Fruit fly (Drosophila melanogaster): Measurements from ENCODE around the gene CG15369.

Gene CG15369

dm6 chrX:9255964-9256520, 39.4 kb downstream of the CG15369 start, which contains the start of gene ric8a (continued):
- TF ChIP-seq CG7839 (tag; optimal IDR thresholded peaks at IDR 0.05) (no peak), hth (optimal IDR thresholded peaks at IDR 0.05) (no peak), odd (GFP tag; optimal IDR thresholded peaks at IDR 0.05) (no peak), CG10366 (GFP tag; IDR thresholded peaks at IDR 0.05) (no peak), pita (GFP tag; optimal IDR thresholded peaks at IDR 0.05) (no peak), peb (GFP tag; IDR thresholded peaks at IDR 0.05) (no peak), Trl (optimal IDR thresholded peaks at IDR 0.05) (no peak), Trl (GFP tag; optimal IDR thresholded peaks at IDR 0.05) (no peak), CG4360 (GFP tag; IDR thresholded peaks at IDR 0.05) (no peak), Awh (GFP tag; IDR thresholded peaks at IDR 0.05) (no peak), CG1832 (GFP tag; optimal IDR thresholded peaks at IDR 0.05) (no peak), Lim3 (GFP tag; IDR thresholded peaks at IDR 0.05) (no peak), en (GFP tag; optimal IDR thresholded peaks at IDR 0.05) (no peak), Gsc (GFP tag; IDR thresholded peaks at IDR 0.05) (no peak), CG15696 (tag; optimal IDR thresholded peaks at IDR 0.05) (no peak), pfk (GFP tag; optimal IDR thresholded peaks at IDR 0.05) (no peak), CG33213 (GFP tag; optimal IDR thresholded peaks at IDR 0.05) (no peak), CG10274 (GFP tag; optimal IDR thresholded peaks at IDR 0.05) (no peak), Blimp-1 (GFP tag; optimal IDR thresholded peaks at IDR 0.05) (no peak), CG2202 (tag; optimal IDR thresholded peaks at IDR 0.05) (no peak), Bteb2 (GFP tag; optimal IDR thresholded peaks at IDR 0.05) (no peak), dan (GFP tag; IDR thresholded peaks at IDR 0.05) (no peak), Xbp1 (GFP tag; optimal IDR thresholded peaks at IDR 0.05) (peak; percentile 7), ttk (GFP tag; IDR thresholded peaks at IDR 0.05) (no peak), CG6765 (GFP tag; optimal IDR thresholded peaks at IDR 0.05) (no peak), vfl (GFP tag; optimal IDR thresholded peaks at IDR 0.05) (no peak), otp (GFP tag; IDR thresholded peaks at IDR 0.05) (no peak), CG1603 (tag; optimal IDR thresholded peaks at IDR 0.05) (no peak), zen2 (GFP tag; IDR thresholded peaks at IDR 0.05; ENCODE audit: partially characterized antibody) (peak; percentile 60; the same call in 1 of the 3 replicates), CG34224 (GFP tag; IDR thresholded peaks at IDR 0.05; ENCODE audit: partially characterized antibody) (peak; percentile 66), Dfd (GFP tag; optimal IDR thresholded peaks at IDR 0.05) (no peak), Adf1 (GFP tag; IDR thresholded peaks at IDR 0.05) (no peak), CG10959 (GFP tag; IDR thresholded peaks at IDR 0.05) (no peak), ranshi (GFP tag; IDR thresholded peaks at IDR 0.05) (no peak), Elba2 (GFP tag; optimal IDR thresholded peaks at IDR 0.05) (peak; percentile 36), tap (tag; optimal IDR thresholded peaks at IDR 0.05) (no peak), CG5953 (GFP tag; IDR thresholded peaks at IDR 0.05) (no peak), YL-1 (GFP tag; optimal IDR thresholded peaks at IDR 0.05) (peak; percentile 37), gce (GFP tag; IDR thresholded peaks at IDR 0.05) (no peak), CG6175 (GFP tag; IDR thresholded peaks at IDR 0.05) (no peak), BtbVII (GFP tag; optimal IDR thresholded peaks at IDR 0.05) (no peak), Ada2b (GFP tag; IDR thresholded peaks at IDR 0.05) (no peak), CG10321 (GFP tag; IDR thresholded peaks at IDR 0.05) (no peak), CG9727 (GFP tag; optimal IDR thresholded peaks at IDR 0.05) (no peak), ara (GFP tag; IDR thresholded peaks at IDR 0.05) (no peak), CG10431 (GFP tag; optimal IDR thresholded peaks at IDR 0.05) (no peak), crc (GFP tag; optimal IDR thresholded peaks at IDR 0.05) (no peak), MESR4 (GFP tag; optimal IDR thresholded peaks at IDR 0.05) (peak; percentile 76), CG6272 (GFP tag; IDR thresholded peaks at IDR 0.05) (no peak), CG34422 (GFP tag; IDR thresholded peaks at IDR 0.05) (no peak), CG13894 (tag; optimal IDR thresholded peaks at IDR 0.05) (no peak), CG17359 (tag; optimal IDR thresholded peaks at IDR 0.05) (no peak), org-1 (GFP tag; optimal IDR thresholded peaks at IDR 0.05) (no peak)

All from whole organism, embryonic.